Worm (Caenorhabditis elegans) whole organism, L1 larva: ENCODE measurements around the gene srbc-67.
"Not testable (repeated sequence)": the region's sequence is repeated elsewhere in the genome, so short reads cannot be mapped to it uniquely, and the experiment has no call there.

ENCODE experiments used
- lin-39 ChIP-seq: fragments of 150-350 bp; optimal IDR thresholded peaks from 2 replicates; lab custom pipeline; 2014; ENCODE audit warnings: missing biosample characterization, missing genetic modification reagents, missing genetic modification characterization
- unc-62 ChIP-seq: fragments of 150-350 bp; optimal IDR thresholded peaks from 2 replicates; lab custom pipeline; 2014; ENCODE audit warnings: missing biosample characterization, missing genetic modification reagents, missing genetic modification characterization

ce11 chrV:3570695-3571094 lies 29.7 kb upstream of the srbc-67 start, which contains the start of gene F40C5.2:
- TF ChIP-seq unc-62, lin-39: not testable (repeated sequence)
